Fruit fly (Drosophila melanogaster) whole organism, embryonic: ENCODE measurements around the gene Ptp10D.

ENCODE experiments used
- Blimp-1 ChIP-seq: fragments of 200-800 bp; sonication (Bioruptor generic); optimal IDR thresholded peaks from 3 replicates; lab custom pipeline; 2018; ENCODE audit warnings: missing biosample characterization, missing genetic modification characterization, mild to moderate bottlenecking, moderate library complexity, missing genetic modification reagents
- CG10366 ChIP-seq: fragments of 200-800 bp; sonication (Bioruptor generic); IDR thresholded peaks from 2 replicates; pipeline ENCODE4 v1.3.6; 2022; ENCODE audit warnings: missing biosample characterization, missing genetic modification characterization
- CG10431 ChIP-seq: fragments of 200-800 bp; sonication (Bioruptor generic); optimal IDR thresholded peaks from 3 replicates; lab custom pipeline; 2018; ENCODE audit warnings: missing biosample characterization, mild to moderate bottlenecking, missing genetic modification characterization
- CG12104 ChIP-seq: fragments of 200-800 bp; sonication (Bioruptor generic); optimal IDR thresholded peaks from 3 replicates; lab custom pipeline; 2016; ENCODE audit warnings: missing biosample characterization, missing genetic modification characterization
- CG13424 ChIP-seq: fragments of 200-800 bp; sonication (Bioruptor generic); optimal IDR thresholded peaks from 2 replicates; lab custom pipeline; 2019; ENCODE audit warnings: missing biosample characterization, mild to moderate bottlenecking, missing genetic modification characterization, moderate library complexity
- CG14441 ChIP-seq: fragments of 200-800 bp; sonication (Bioruptor generic); IDR thresholded peaks from 2 replicates; pipeline ENCODE4 v1.3.6; 2022; ENCODE audit warnings: missing biosample characterization, missing genetic modification characterization
- CG1602 ChIP-seq: fragments of 200-800 bp; sonication (Bioruptor generic); optimal IDR thresholded peaks from 3 replicates; lab custom pipeline; 2016; ENCODE audit warnings: missing biosample characterization, missing genetic modification characterization
- CG17186 ChIP-seq: fragments of 200-800 bp; sonication (Bioruptor generic); optimal IDR thresholded peaks from 3 replicates; lab custom pipeline; 2017; ENCODE audit warnings: missing biosample characterization, missing genetic modification reagents, missing genetic modification characterization
- CG2116 ChIP-seq: fragments of 200-800 bp; sonication (Bioruptor generic); optimal IDR thresholded peaks from 3 replicates; lab custom pipeline; 2018; ENCODE audit warnings: missing biosample characterization, mild to moderate bottlenecking, missing genetic modification characterization
- CG2678 ChIP-seq: fragments of 200-800 bp; sonication (Bioruptor generic); optimal IDR thresholded peaks from 3 replicates; lab custom pipeline; 2019; ENCODE audit warnings: missing biosample characterization, mild to moderate bottlenecking, missing genetic modification characterization, moderate library complexity
- CG2889 ChIP-seq: fragments of 200-800 bp; sonication (Bioruptor generic); IDR thresholded peaks from 3 replicates; pipeline ENCODE4 v1.3.6; 2022; ENCODE audit warnings: missing biosample characterization, missing genetic modification characterization
- CG30431 ChIP-seq: fragments of 200-800 bp; sonication (Bioruptor generic); optimal IDR thresholded peaks from 2 replicates; lab custom pipeline; 2017; ENCODE audit warnings: missing biosample characterization, missing genetic modification characterization
- CG32767 ChIP-seq: fragments of 200-800 bp; sonication (Bioruptor generic); IDR thresholded peaks from 2 replicates; pipeline ENCODE4 v1.3.6; 2022; ENCODE audit warnings: missing biosample characterization, missing genetic modification characterization
- CG4282 ChIP-seq: fragments of 200-800 bp; sonication (Bioruptor generic); optimal IDR thresholded peaks from 2 replicates; lab custom pipeline; 2016; ENCODE audit warnings: missing biosample characterization, missing genetic modification characterization
- CG4328 ChIP-seq: fragments of 200-800 bp; sonication (Bioruptor generic); optimal IDR thresholded peaks from 3 replicates; lab custom pipeline; 2017; ENCODE audit warnings: missing biosample characterization, missing genetic modification reagents, missing genetic modification characterization
- CG4617 ChIP-seq: fragments of 200-800 bp; sonication (Bioruptor generic); optimal IDR thresholded peaks from 3 replicates; lab custom pipeline; 2016; ENCODE audit warnings: missing biosample characterization, missing genetic modification characterization, borderline replicate concordance
- CG8290 ChIP-seq, 3 experiments: fragments of 200-800 bp; sonication (Bioruptor generic); optimal IDR thresholded peaks; 2 replicates each; lab custom pipeline; 2016 to 2019; ENCODE audit warnings: missing biosample characterization in 3 of 3, missing genetic modification characterization in 3 of 3, mild to moderate bottlenecking in 2 of 3, moderate library complexity in 1 of 3
- CG8359 ChIP-seq: fragments of 200-800 bp; sonication (Bioruptor generic); optimal IDR thresholded peaks from 2 replicates; lab custom pipeline; 2017; ENCODE audit warnings: missing biosample characterization, mild to moderate bottlenecking, missing genetic modification characterization, borderline replicate concordance
- CG9727 ChIP-seq: fragments of 200-800 bp; sonication (Bioruptor generic); optimal IDR thresholded peaks from 3 replicates; lab custom pipeline; 2017; ENCODE audit warnings: missing biosample characterization, mild to moderate bottlenecking, missing genetic modification characterization
- CHES-1-like ChIP-seq: fragments of 200-800 bp; sonication (Bioruptor generic); optimal IDR thresholded peaks from 2 replicates; lab custom pipeline; 2016; ENCODE audit warnings: missing biosample characterization, missing genetic modification characterization
- Chrac-16 ChIP-seq: fragments of 200-800 bp; sonication (Bioruptor generic); optimal IDR thresholded peaks from 3 replicates; lab custom pipeline; 2016; ENCODE audit warnings: missing biosample characterization, missing genetic modification characterization
- CoRest ChIP-seq: fragments of 200-800 bp; sonication (Bioruptor generic); optimal IDR thresholded peaks from 3 replicates; lab custom pipeline; 2018; ENCODE audit warnings: missing biosample characterization, mild to moderate bottlenecking, missing genetic modification characterization, moderate library complexity
- Dip2 ChIP-seq: fragments of 200-800 bp; sonication (Bioruptor generic); IDR thresholded peaks from 2 replicates; pipeline ENCODE4 v1.3.6; 2022; ENCODE audit warnings: missing biosample characterization, missing genetic modification characterization
- Elba2 ChIP-seq: fragments of 200-800 bp; sonication (Bioruptor generic); optimal IDR thresholded peaks from 3 replicates; lab custom pipeline; 2016; ENCODE audit warnings: missing biosample characterization, missing genetic modification characterization
- Gug ChIP-seq: fragments of 200-800 bp; sonication (Bioruptor generic); IDR thresholded peaks from 4 replicates; pipeline ENCODE4 v1.3.6; 2022; ENCODE audit warnings: missing biosample characterization, missing genetic modification characterization
- Hand ChIP-seq: fragments of 200-800 bp; sonication (Bioruptor generic); optimal IDR thresholded peaks from 2 replicates; lab custom pipeline; 2017; ENCODE audit warnings: mild to moderate bottlenecking, missing biosample characterization, missing genetic modification reagents, missing genetic modification characterization
- Hmr ChIP-seq: fragments of 200-800 bp; sonication (Bioruptor generic); optimal IDR thresholded peaks from 3 replicates; lab custom pipeline; 2017; ENCODE audit warnings: mild to moderate bottlenecking, missing biosample characterization, missing genetic modification reagents, missing genetic modification characterization
- NK7.1 ChIP-seq: fragments of 200-800 bp; sonication (Bioruptor generic); optimal IDR thresholded peaks from 3 replicates; lab custom pipeline; 2016; ENCODE audit warnings: missing biosample characterization, missing genetic modification characterization
- ase ChIP-seq: fragments of 200-800 bp; sonication (Bioruptor generic); IDR thresholded peaks from 3 replicates; pipeline ENCODE4 v1.3.6; 2022; ENCODE audit warnings: missing biosample characterization, missing genetic modification characterization
- bowl ChIP-seq: fragments of 200-800 bp; sonication (Bioruptor generic); IDR thresholded peaks from 2 replicates; pipeline ENCODE4 v1.3.6; 2022; ENCODE audit warnings: missing biosample characterization, missing genetic modification characterization
- bsh ChIP-seq, 2 experiments: fragments of 200-800 bp; sonication (Bioruptor generic); optimal IDR thresholded peaks; 2 replicates each; lab custom pipeline; 2017 to 2018; ENCODE audit warnings: mild to moderate bottlenecking in 2 of 2, missing biosample characterization in 2 of 2, missing genetic modification characterization in 2 of 2, moderate library complexity in 1 of 2
- chm ChIP-seq: fragments of 200-800 bp; sonication (Bioruptor generic); IDR thresholded peaks from 2 replicates; pipeline ENCODE4 v1.3.6; 2022; ENCODE audit warnings: missing biosample characterization, missing genetic modification characterization
- croc ChIP-seq: fragments of 200-800 bp; sonication (Bioruptor generic); conservative IDR thresholded peaks from 3 replicates; pipeline ENCODE4 v1.3.6; 2022; ENCODE audit warnings: missing biosample characterization, missing genetic modification characterization
- disco-r ChIP-seq: fragments of 200-800 bp; sonication (Bioruptor generic); optimal IDR thresholded peaks from 2 replicates; lab custom pipeline; 2016; ENCODE audit warnings: missing biosample characterization, missing genetic modification characterization
- fd102C ChIP-seq: fragments of 200-800 bp; sonication (Bioruptor generic); optimal IDR thresholded peaks from 2 replicates; lab custom pipeline; 2018; ENCODE audit warnings: missing biosample characterization, mild to moderate bottlenecking, missing genetic modification characterization, moderate library complexity
- fd64A ChIP-seq: fragments of 200-800 bp; sonication (Bioruptor generic); optimal IDR thresholded peaks from 3 replicates; lab custom pipeline; 2018; ENCODE audit warnings: missing biosample characterization, mild to moderate bottlenecking, missing genetic modification characterization
- ftz-f1 ChIP-seq: fragments of 200-800 bp; sonication (Bioruptor generic); optimal IDR thresholded peaks from 2 replicates; lab custom pipeline; 2016; ENCODE audit warnings: missing biosample characterization, missing genetic modification characterization
- gce ChIP-seq: fragments of 200-800 bp; sonication (Bioruptor generic); IDR thresholded peaks from 3 replicates; pipeline ENCODE4 v1.3.6; 2022; ENCODE audit warnings: missing biosample characterization, missing genetic modification characterization
- gem ChIP-seq: fragments of 200-800 bp; sonication (Bioruptor generic); optimal IDR thresholded peaks from 2 replicates; lab custom pipeline; 2019; ENCODE audit warnings: missing biosample characterization, mild to moderate bottlenecking, missing genetic modification characterization, moderate library complexity
- hth ChIP-seq: fragments of >200 bp; optimal IDR thresholded peaks from 2 replicates; lab custom pipeline; 2017; ENCODE audit warnings: inconsistent platforms
- ind ChIP-seq: fragments of 200-800 bp; sonication (Bioruptor generic); optimal IDR thresholded peaks from 3 replicates; lab custom pipeline; 2016; ENCODE audit warnings: missing biosample characterization, missing genetic modification characterization
- jumu ChIP-seq: fragments of 200-800 bp; sonication (Bioruptor generic); optimal IDR thresholded peaks from 3 replicates; lab custom pipeline; 2016; ENCODE audit warnings: missing biosample characterization, missing genetic modification characterization
- nerfin-2 ChIP-seq: fragments of 200-800 bp; sonication (Bioruptor generic); IDR thresholded peaks from 2 replicates; pipeline ENCODE4 v1.3.6; 2022; ENCODE audit warnings: missing biosample characterization, missing genetic modification characterization; ENCODE audit not compliant: partially characterized antibody
- pnt ChIP-seq: fragments of 200-800 bp; sonication (Bioruptor generic); optimal IDR thresholded peaks from 3 replicates; lab custom pipeline; 2016; ENCODE audit warnings: missing biosample characterization, missing genetic modification characterization
- ro ChIP-seq: fragments of 200-800 bp; sonication (Bioruptor generic); IDR thresholded peaks from 2 replicates; pipeline ENCODE4 v1.3.6; 2022; ENCODE audit warnings: missing biosample characterization, missing genetic modification characterization
- row ChIP-seq: fragments of 200-800 bp; sonication (Bioruptor generic); IDR thresholded peaks from 3 replicates; pipeline ENCODE4 v1.3.6; 2022; ENCODE audit warnings: missing biosample characterization, missing genetic modification characterization
- shn ChIP-seq: fragments of 200-800 bp; sonication (Bioruptor generic); optimal IDR thresholded peaks from 3 replicates; lab custom pipeline; 2016; ENCODE audit warnings: missing biosample characterization, missing genetic modification characterization
- tgo ChIP-seq: fragments of 200-800 bp; sonication (Bioruptor generic); IDR thresholded peaks from 3 replicates; pipeline ENCODE4 v1.3.6; 2022; ENCODE audit warnings: missing biosample characterization, missing genetic modification characterization
- zen ChIP-seq: fragments of 200-800 bp; sonication (Bioruptor generic); optimal IDR thresholded peaks from 3 replicates; lab custom pipeline; 2018; ENCODE audit warnings: missing biosample characterization, mild to moderate bottlenecking, missing genetic modification characterization, moderate library complexity

The Ptp10D gene

dm6 chrX:11622649-11623425, 1.0 kb downstream of the Ptp10D start (continued):
- TF ChIP-seq bsh (GFP tag; optimal IDR thresholded peaks at IDR 0.05; lab: Kevin White, UChicago) = peak; percentile 63 to 93
- peak; percentile 56; the same call in 1 of the 3 replicates for TF ChIP-seq CG2889
- no peak for TF ChIP-seq zen (tag; lab: Kevin White, UChicago)
- TF ChIP-seq Blimp-1 = peak; percentile 50
- TF ChIP-seq gem (tag; lab: Kevin White, UChicago) = peak; percentile 81
- TF ChIP-seq croc = peak; percentile 42; the same call in 2 of the 3 replicates
- TF ChIP-seq CG10366 (GFP tag; lab: Robert Waterston, UW) = peak; percentile 76
- TF ChIP-seq Hmr (GFP tag; lab: Kevin White, UChicago) = peak; percentile 65
- peak; percentile 70 for TF ChIP-seq NK7.1
- no peak for TF ChIP-seq CG10431 (GFP tag; lab: Kevin White, UChicago)
- TF ChIP-seq CG12104 (GFP tag; lab: Kevin White, UChicago) = peak; percentile 23
- peak; percentile 64; the same call in 1 of the 2 replicates for TF ChIP-seq bowl (GFP tag; lab: Robert Waterston, UW)
- no peak for TF ChIP-seq nerfin-2 (GFP tag; lab: Robert Waterston, UW)
- peak; percentile 54; the same call in 2 of the 4 replicates for TF ChIP-seq Gug (GFP tag; lab: Robert Waterston, UW)
- peak; percentile 54 for TF ChIP-seq CG32767 (GFP tag; lab: Robert Waterston, UW)
- TF ChIP-seq CG13424 (tag; lab: Kevin White, UChicago) = peak; percentile 82
- TF ChIP-seq Chrac-16 = peak; percentile 65
- TF ChIP-seq chm (GFP tag; lab: Robert Waterston, UW) = no peak; the same call in 1 of the 2 replicates
- TF ChIP-seq CG17186 (GFP tag; lab: Kevin White, UChicago) = no peak
- TF ChIP-seq ind = peak; percentile 72
- TF ChIP-seq CG2116 (GFP tag; lab: Kevin White, UChicago) = peak; percentile 42
- no peak for TF ChIP-seq CG4328 (GFP tag; lab: Kevin White, UChicago)
- TF ChIP-seq jumu (GFP tag; lab: Kevin White, UChicago) = no peak
- no peak for TF ChIP-seq fd64A (GFP tag; lab: Kevin White, UChicago)
- peak; percentile 80 for TF ChIP-seq row (GFP tag; lab: Robert Waterston, UW)
- no peak for TF ChIP-seq Dip2 (GFP tag; lab: Robert Waterston, UW)
- TF ChIP-seq tgo (GFP tag; lab: Robert Waterston, UW) = peak; percentile 83
- TF ChIP-seq shn (GFP tag; lab: Kevin White, UChicago) = peak; percentile 61
- TF ChIP-seq ftz-f1 (GFP tag; lab: Kevin White, UChicago) = peak; percentile 0
- no peak for TF ChIP-seq gce (GFP tag; lab: Robert Waterston, UW)
- TF ChIP-seq Hand (GFP tag; lab: Kevin White, UChicago) = peak; percentile 22
- TF ChIP-seq CG30431 (GFP tag; lab: Kevin White, UChicago) = no peak
- peak; percentile 46 for TF ChIP-seq CG1602 (GFP tag; lab: Kevin White, UChicago)
- TF ChIP-seq CG8290 (GFP tag; optimal IDR thresholded peaks at IDR 0.05; lab: Kevin White, UChicago) = no peak
- peak in 1 of 2 experiments; percentile 85 for TF ChIP-seq CG8290 (tag; optimal IDR thresholded peaks at IDR 0.05; lab: Kevin White, UChicago)
- no peak for TF ChIP-seq pnt (GFP tag; lab: Kevin White, UChicago)
- TF ChIP-seq CG4282 (GFP tag; lab: Kevin White, UChicago) = no peak
- peak; percentile 85 for TF ChIP-seq CG14441 (GFP tag; lab: Robert Waterston, UW)
- no peak for TF ChIP-seq Elba2
- TF ChIP-seq ro (GFP tag; lab: Robert Waterston, UW) = no peak
- TF ChIP-seq CG8359 (GFP tag; lab: Kevin White, UChicago) = peak; percentile 7
- TF ChIP-seq CoRest (tag; lab: Kevin White, UChicago) = peak; percentile 73
- no peak for TF ChIP-seq fd102C (GFP tag; lab: Kevin White, UChicago)
- TF ChIP-seq disco-r (GFP tag; lab: Kevin White, UChicago) = peak; percentile 19
- peak; percentile 67 for TF ChIP-seq CHES-1-like (GFP tag; lab: Kevin White, UChicago)
- TF ChIP-seq hth = no peak
- peak; percentile 70; the same call in 2 of the 3 replicates for TF ChIP-seq ase (GFP tag; lab: Robert Waterston, UW)
- TF ChIP-seq CG4617 (GFP tag; lab: Kevin White, UChicago) = no peak
- TF ChIP-seq CG9727 (GFP tag; lab: Kevin White, UChicago) = peak; percentile 62
- peak; percentile 80 for TF ChIP-seq CG2678 (tag; lab: Kevin White, UChicago)
